Fruit fly (Drosophila melanogaster): ENCODE measurements around the gene daw.
A peak's percentile ranks its signal among the peaks of the same experiment; 100 is the strongest.

daw gene

dm6 chr2L:2855204-2855768 lies 50.2 kb downstream of the daw start (continued):
- TF ChIP-seq CG2889 (GFP tag; IDR thresholded peaks at IDR 0.05): no peak
- TF ChIP-seq insv (GFP tag; optimal IDR thresholded peaks at IDR 0.05): no peak
- TF ChIP-seq CG15514 (GFP tag; optimal IDR thresholded peaks at IDR 0.05): peak; percentile 81
- TF ChIP-seq CG12071 (GFP tag; optimal IDR thresholded peaks at IDR 0.05): no peak
- no peak for TF ChIP-seq nerfin-2 (GFP tag; IDR thresholded peaks at IDR 0.05; ENCODE audit: partially characterized antibody)
- no peak for TF ChIP-seq CG8944 (GFP tag; optimal IDR thresholded peaks at IDR 0.05)
- peak; percentile 5 for TF ChIP-seq D19B (GFP tag; optimal IDR thresholded peaks at IDR 0.05)
- TF ChIP-seq luna (GFP tag; optimal IDR thresholded peaks at IDR 0.05): no peak
- TF ChIP-seq p53 (GFP tag; optimal IDR thresholded peaks at IDR 0.05): no peak
- TF ChIP-seq sna (GFP tag; IDR thresholded peaks at IDR 0.05; ENCODE audit: partially characterized antibody): 0 out of 2 replicates have a peak, but pooled peaks have one; percentile 17
- TF ChIP-seq psq (GFP tag; optimal IDR thresholded peaks at IDR 0.05): no peak
- no peak for TF ChIP-seq Doc2 (GFP tag; IDR thresholded peaks at IDR 0.05)
- no peak for TF ChIP-seq dysf (GFP tag; IDR thresholded peaks at IDR 0.05)
- TF ChIP-seq Kr (GFP tag; optimal IDR thresholded peaks at IDR 0.05): no peak
- TF ChIP-seq CG10431 (GFP tag; optimal IDR thresholded peaks at IDR 0.05): no peak
- TF ChIP-seq CG3065 (GFP tag; optimal IDR thresholded peaks at IDR 0.05): no peak
- peak; percentile 71 for TF ChIP-seq ftz-f1 (GFP tag; optimal IDR thresholded peaks at IDR 0.05)
- TF ChIP-seq CG7271 (tag; optimal IDR thresholded peaks at IDR 0.05): no peak
- TF ChIP-seq bab2 (GFP tag; optimal IDR thresholded peaks at IDR 0.05): no peak
- no peak for TF ChIP-seq Nf-YC (tag; optimal IDR thresholded peaks at IDR 0.05)
- no peak for TF ChIP-seq hkb (optimal IDR thresholded peaks at IDR 0.05)
- no peak for TF ChIP-seq hkb (GFP tag; IDR thresholded peaks at IDR 0.05)
- TF ChIP-seq NfI (GFP tag; optimal IDR thresholded peaks at IDR 0.05): peak; percentile 2
- TF ChIP-seq CG4617 (GFP tag; optimal IDR thresholded peaks at IDR 0.05; ENCODE audit: borderline replicate concordance): no peak
- TF ChIP-seq z (GFP tag; IDR thresholded peaks at IDR 0.05): 0 out of 3 replicates have a peak, but pooled peaks have one; percentile 39
- TF ChIP-seq CG42726 (GFP tag; IDR thresholded peaks at IDR 0.05; ENCODE audit: partially characterized antibody): 0 out of 2 replicates have a peak, but pooled peaks have one; percentile 10
- no peak for TF ChIP-seq nom (GFP tag; optimal IDR thresholded peaks at IDR 0.05)
- no peak for TF ChIP-seq fu2 (GFP tag; optimal IDR thresholded peaks at IDR 0.05)
- TF ChIP-seq CG14965 (GFP tag; optimal IDR thresholded peaks at IDR 0.05; ENCODE audit: borderline replicate concordance): no peak
- TF ChIP-seq slou (GFP tag; optimal IDR thresholded peaks at IDR 0.05): no peak
- TF ChIP-seq Atf-2 (GFP tag; optimal IDR thresholded peaks at IDR 0.05): no peak
- no peak for TF ChIP-seq ash1 (GFP tag; optimal IDR thresholded peaks at IDR 0.05)
- TF ChIP-seq dati (GFP tag; IDR thresholded peaks at IDR 0.05): no peak
- no peak for TF ChIP-seq CG10959 (GFP tag; IDR thresholded peaks at IDR 0.05)
- peak; percentile 16 for TF ChIP-seq Med (GFP tag)
- TF ChIP-seq pnt (GFP tag; optimal IDR thresholded peaks at IDR 0.05): no peak
- TF ChIP-seq grau (tag; optimal IDR thresholded peaks at IDR 0.05): no peak
- peak; percentile 59 for TF ChIP-seq Jarid2 (GFP tag; optimal IDR thresholded peaks at IDR 0.05)
- no peak for TF ChIP-seq sc (optimal IDR thresholded peaks at IDR 0.05)
- no peak for TF ChIP-seq sc (GFP tag; optimal IDR thresholded peaks at IDR 0.05)
- TF ChIP-seq CG14710 (tag; optimal IDR thresholded peaks at IDR 0.05): no peak
- TF ChIP-seq vvl (GFP tag; IDR thresholded peaks at IDR 0.05): no peak
- TF ChIP-seq Mad (GFP tag; optimal IDR thresholded peaks at IDR 0.05): no peak
- TF ChIP-seq sens-2 (GFP tag; IDR thresholded peaks at IDR 0.05): no peak
- no peak for TF ChIP-seq Drgx (GFP tag; IDR thresholded peaks at IDR 0.05)
- TF ChIP-seq nerfin-1 (tag; optimal IDR thresholded peaks at IDR 0.05): no peak
- TF ChIP-seq sim (GFP tag; IDR thresholded peaks at IDR 0.05): peak; percentile 59; the same call in 1 of the 2 replicates
- TF ChIP-seq Sox102F (GFP tag; optimal IDR thresholded peaks at IDR 0.05): peak; percentile 17
- TF ChIP-seq Hmx (GFP tag; optimal IDR thresholded peaks at IDR 0.05): no peak
- no peak for TF ChIP-seq kah (GFP tag; optimal IDR thresholded peaks at IDR 0.05)
- TF ChIP-seq CG31224 (GFP tag; IDR thresholded peaks at IDR 0.05): no peak

All from whole organism, embryonic.